Fruit fly (Drosophila melanogaster) S2 (cell line): ENCODE results near the gene CecA2.

Experiments used
- CG8478 ChIP-seq: fragments of >200 bp; optimal IDR thresholded peaks from 2 replicates; lab custom pipeline; 2018
- CTCF ChIP-seq, 2 experiments: fragments of >200 bp; optimal IDR thresholded peaks; 2 replicates each; lab custom pipeline; 2018

- no peak for TF ChIP-seq CG8478 (lab: Kevin White, UChicago)
- TF ChIP-seq CTCF (optimal IDR thresholded peaks at IDR 0.05; lab: Kevin White, UChicago) = no peak
These were observed 35.6 kb upstream of the CecA2 start for dm6 chr3R:30176314-30176713.
